Fruit fly (Drosophila melanogaster) Kc167 (cell line): ENCODE data around the gene CG6763.

Experiments
- Myc ChIP-seq: fragments of >200 bp; optimal IDR thresholded peaks from 2 replicates; lab custom pipeline; 2017; ENCODE audit warnings: missing external identifiers
- h ChIP-seq: fragments of >200 bp; optimal IDR thresholded peaks from 3 replicates; lab custom pipeline; 2018; ENCODE audit warnings: missing external identifiers
- insv ChIP-seq: fragments of >200 bp; optimal IDR thresholded peaks from 3 replicates; lab custom pipeline; 2018; ENCODE audit warnings: missing external identifiers
- psq ChIP-seq: fragments of >200 bp; optimal IDR thresholded peaks from 2 replicates; lab custom pipeline; 2017; ENCODE audit warnings: missing external identifiers
- ttk ChIP-seq: sonication (Bioruptor generic); optimal IDR thresholded peaks from 2 replicates; lab custom pipeline; 2017; ENCODE audit warnings: missing external identifiers

DNA sequence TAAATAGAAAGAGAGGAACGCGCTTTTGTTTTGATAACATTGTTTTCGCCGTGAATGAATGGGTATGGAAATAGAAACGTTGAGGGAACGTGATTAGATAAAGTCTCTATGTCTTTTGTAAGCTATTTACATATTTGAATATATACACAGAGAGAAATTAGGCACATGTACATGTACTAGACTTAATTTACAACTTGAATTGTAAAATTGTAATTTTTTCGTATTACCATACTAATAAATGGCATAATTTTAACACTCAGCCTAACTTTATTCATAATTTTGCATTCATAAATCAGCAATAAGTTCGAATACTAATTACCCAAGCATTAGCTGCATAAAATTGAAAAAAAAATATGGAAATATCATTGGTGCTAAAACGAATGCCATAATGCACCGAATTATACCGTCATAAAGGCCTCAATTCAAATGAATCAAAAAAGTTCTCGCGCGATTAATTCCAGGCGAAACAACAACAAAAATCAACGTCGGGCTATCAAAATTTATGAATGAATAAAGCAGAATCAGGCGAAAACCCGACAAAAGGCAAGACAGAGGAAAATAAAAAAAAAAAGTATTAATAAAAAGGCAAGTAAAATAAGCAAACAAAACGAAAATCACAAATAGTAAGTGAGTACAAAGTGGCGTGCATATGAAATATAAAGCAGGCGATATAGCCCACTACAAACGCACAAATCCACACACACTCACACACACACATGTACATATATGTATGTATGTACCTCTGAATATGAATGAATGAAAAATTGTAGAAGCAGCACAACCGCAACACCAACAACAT lies 48.9 kb downstream of the CG6763 start:
- TF ChIP-seq h (no peak), insv (no peak), Myc (no peak), psq (lab: Kevin White, UChicago) (no peak), ttk (no peak)
